Worm (Caenorhabditis elegans) whole organism, young adult: ENCODE results near the gene par-1.

ENCODE experiments used
- B0035.1 ChIP-seq: sonication (generic microtip); optimal IDR thresholded peaks from 2 replicates; lab custom pipeline; 2016; ENCODE audit warnings: missing genetic modification characterization, mild to moderate bottlenecking, missing compliant biosample characterization, missing genotype, missing genetic modification reagents
- B0261.1 ChIP-seq: sonication (generic microtip); optimal IDR thresholded peaks from 2 replicates; lab custom pipeline; 2016; ENCODE audit warnings: mild to moderate bottlenecking, missing genetic modification characterization, moderate library complexity, missing compliant biosample characterization
- B0336.3 ChIP-seq: fragments of 200-800 bp; sonication (Bioruptor generic); IDR thresholded peaks from 2 replicates; pipeline ENCODE4 v1.3.6; 2022; ENCODE audit warnings: missing genetic modification characterization, missing compliant biosample characterization
- D2030.7 ChIP-seq: fragments of 200-800 bp; sonication (Bioruptor generic); IDR thresholded peaks from 2 replicates; pipeline ENCODE4 v1.3.6; 2022; ENCODE audit warnings: missing genetic modification reagents, missing genetic modification characterization, missing compliant biosample characterization
- F22D6.2 ChIP-seq: sonication (generic microtip); optimal IDR thresholded peaks from 2 replicates; lab custom pipeline; 2016; ENCODE audit warnings: mild to moderate bottlenecking, missing genetic modification characterization, missing compliant biosample characterization
- F49E8.2 ChIP-seq: sonication (generic microtip); optimal IDR thresholded peaks from 3 replicates; lab custom pipeline; 2017; ENCODE audit warnings: missing genetic modification characterization, mild to moderate bottlenecking, missing compliant biosample characterization, antibody characterized with exemption, moderate library complexity; ENCODE audit not compliant: insufficient read depth
- F52B5.7 ChIP-seq: sonication (generic microtip); optimal IDR thresholded peaks from 2 replicates; lab custom pipeline; 2016; ENCODE audit warnings: mild to moderate bottlenecking, missing genetic modification characterization, missing compliant biosample characterization
- F57C9.4 ChIP-seq: sonication (generic microtip); optimal IDR thresholded peaks from 2 replicates; lab custom pipeline; 2017; ENCODE audit warnings: mild to moderate bottlenecking, missing genetic modification characterization, missing compliant biosample characterization
- K11D2.4 ChIP-seq: fragments of 200-800 bp; sonication (Bioruptor generic); IDR thresholded peaks from 2 replicates; pipeline ENCODE4 v1.3.6; 2022; ENCODE audit warnings: missing genetic modification reagents, missing genetic modification characterization, missing compliant biosample characterization
- Y56A3A.18 ChIP-seq: fragments of 200-800 bp; sonication (Bioruptor generic); IDR thresholded peaks from 2 replicates; pipeline ENCODE4 v1.3.6; 2022; ENCODE audit warnings: missing genetic modification reagents, missing genetic modification characterization, missing compliant biosample characterization
- Y67H2A.10 ChIP-seq: fragments of 200-800 bp; sonication (Bioruptor generic); conservative IDR thresholded peaks from 2 replicates; pipeline ENCODE4 v1.3.6; 2022; ENCODE audit warnings: missing genetic modification reagents, missing genetic modification characterization, missing compliant biosample characterization
- attf-3 ChIP-seq: fragments of 200-800 bp; sonication (Bioruptor generic); conservative IDR thresholded peaks from 2 replicates; pipeline ENCODE4 v1.3.6; 2022; ENCODE audit warnings: missing genetic modification reagents, missing genetic modification characterization, missing compliant biosample characterization
- attf-5 ChIP-seq: fragments of 200-800 bp; sonication (Bioruptor generic); optimal IDR thresholded peaks from 2 replicates; lab custom pipeline; 2018; ENCODE audit warnings: mild to moderate bottlenecking, missing genetic modification characterization, missing compliant biosample characterization
- attf-6 ChIP-seq: fragments of 200-800 bp; sonication (Bioruptor generic); IDR thresholded peaks from 2 replicates; pipeline ENCODE4 v1.3.6; 2022; ENCODE audit warnings: missing genetic modification reagents, missing genetic modification characterization, missing compliant biosample characterization
- bed-1 ChIP-seq: fragments of 200-800 bp; sonication (Bioruptor generic); IDR thresholded peaks from 2 replicates; pipeline ENCODE4 v1.3.6; 2022; ENCODE audit warnings: missing genetic modification reagents, missing genetic modification characterization, missing compliant biosample characterization
- cebp-2 ChIP-seq: fragments of 200-800 bp; sonication (Bioruptor generic); IDR thresholded peaks from 2 replicates; pipeline ENCODE4 v1.3.6; 2022; ENCODE audit warnings: missing genetic modification characterization, missing compliant biosample characterization
- ceh-40 ChIP-seq: fragments of 200-800 bp; sonication (Bioruptor generic); IDR thresholded peaks from 2 replicates; pipeline ENCODE4 v1.3.6; 2022; ENCODE audit warnings: missing genetic modification characterization, missing compliant biosample characterization
- ceh-58 ChIP-seq: fragments of 200-800 bp; sonication (Bioruptor generic); IDR thresholded peaks from 2 replicates; pipeline ENCODE4 v1.3.6; 2022; ENCODE audit warnings: missing genetic modification characterization, missing compliant biosample characterization
- chd-7 ChIP-seq: sonication (generic microtip); optimal IDR thresholded peaks from 2 replicates; lab custom pipeline; 2016; ENCODE audit warnings: mild to moderate bottlenecking, missing genetic modification characterization, moderate library complexity, missing compliant biosample characterization
- die-1 ChIP-seq: sonication (generic microtip); optimal IDR thresholded peaks from 2 replicates; lab custom pipeline; 2016; ENCODE audit warnings: missing genotype, mild to moderate bottlenecking, missing genetic modification characterization, missing compliant biosample characterization
- dox-1 ChIP-seq: fragments of 200-800 bp; sonication (Bioruptor generic); IDR thresholded peaks from 2 replicates; pipeline ENCODE4 v1.3.6; 2022; ENCODE audit warnings: missing genetic modification reagents, missing genetic modification characterization, missing compliant biosample characterization
- dpl-1 ChIP-seq: fragments of 150-350 bp; optimal IDR thresholded peaks from 2 replicates; lab custom pipeline; 2014; ENCODE audit warnings: missing biosample characterization, missing genetic modification reagents, missing genetic modification characterization
- efl-1 ChIP-seq: fragments of 150-350 bp; optimal IDR thresholded peaks from 2 replicates; lab custom pipeline; 2014; ENCODE audit warnings: missing biosample characterization, missing genetic modification reagents, missing genetic modification characterization
- egl-18 ChIP-seq: fragments of 200-800 bp; sonication (Bioruptor generic); IDR thresholded peaks from 2 replicates; pipeline ENCODE4 v1.3.6; 2022; ENCODE audit warnings: missing genetic modification reagents, missing genetic modification characterization, missing compliant biosample characterization
- egl-44 ChIP-seq: fragments of 200-800 bp; sonication (Bioruptor generic); IDR thresholded peaks from 2 replicates; pipeline ENCODE4 v1.3.6; 2022; ENCODE audit warnings: missing genetic modification reagents, missing genetic modification characterization, missing compliant biosample characterization
- egrh-3 ChIP-seq: fragments of 200-800 bp; sonication (Bioruptor generic); IDR thresholded peaks from 2 replicates; pipeline ENCODE4 v1.3.6; 2022; ENCODE audit warnings: missing genetic modification reagents, missing genetic modification characterization, missing compliant biosample characterization
- ekl-4 ChIP-seq: fragments of 200-800 bp; sonication (Bioruptor generic); IDR thresholded peaks from 2 replicates; pipeline ENCODE4 v1.3.6; 2022; ENCODE audit warnings: missing genetic modification reagents, missing genetic modification characterization, missing compliant biosample characterization
- hlh-12 ChIP-seq: sonication (generic microtip); optimal IDR thresholded peaks from 2 replicates; lab custom pipeline; 2016; ENCODE audit warnings: missing genetic modification characterization, missing compliant biosample characterization
- hmg-1.2 ChIP-seq: fragments of 200-800 bp; sonication (Bioruptor generic); IDR thresholded peaks from 2 replicates; pipeline ENCODE4 v1.3.6; 2022; ENCODE audit warnings: missing genetic modification reagents, missing genetic modification characterization, missing compliant biosample characterization
- hmg-20 ChIP-seq: fragments of 200-800 bp; sonication (Bioruptor generic); IDR thresholded peaks from 2 replicates; pipeline ENCODE4 v1.3.6; 2022; ENCODE audit warnings: missing genetic modification reagents, missing genetic modification characterization, missing compliant biosample characterization
- hrde-1 ChIP-seq: sonication (generic microtip); optimal IDR thresholded peaks from 2 replicates; lab custom pipeline; 2016; ENCODE audit warnings: missing genetic modification characterization, mild to moderate bottlenecking, missing compliant biosample characterization, moderate library complexity, missing genotype, missing genetic modification reagents, borderline replicate concordance
- hsf-1 ChIP-seq: fragments of 200-800 bp; sonication (Bioruptor generic); IDR thresholded peaks from 2 replicates; pipeline ENCODE4 v1.3.6; 2022; ENCODE audit warnings: missing genetic modification reagents, missing genetic modification characterization, missing compliant biosample characterization
- lin-26 ChIP-seq: fragments of 200-800 bp; sonication (Bioruptor generic); IDR thresholded peaks from 2 replicates; pipeline ENCODE4 v1.3.6; 2022; ENCODE audit warnings: missing genetic modification reagents, missing genetic modification characterization, missing compliant biosample characterization
- lsy-27 ChIP-seq: sonication (generic microtip); optimal IDR thresholded peaks from 2 replicates; lab custom pipeline; 2017; ENCODE audit warnings: missing genetic modification characterization, mild to moderate bottlenecking, missing compliant biosample characterization, antibody characterized with exemption, missing genotype, borderline replicate concordance; ENCODE audit not compliant: insufficient read depth
- madf-6 ChIP-seq: fragments of 200-800 bp; sonication (Bioruptor generic); IDR thresholded peaks from 2 replicates; pipeline ENCODE4 v1.3.6; 2022; ENCODE audit warnings: missing genetic modification reagents, missing genetic modification characterization, missing compliant biosample characterization
- madf-8 ChIP-seq: fragments of 200-800 bp; sonication (Bioruptor generic); conservative IDR thresholded peaks from 2 replicates; pipeline ENCODE4 v1.3.6; 2022; ENCODE audit warnings: missing genetic modification reagents, missing genetic modification characterization, missing compliant biosample characterization
- mcd-1 ChIP-seq: fragments of 200-800 bp; sonication (Bioruptor generic); IDR thresholded peaks from 2 replicates; pipeline ENCODE4 v1.3.6; 2022; ENCODE audit warnings: missing genetic modification reagents, missing genetic modification characterization, missing compliant biosample characterization
- nfya-1 ChIP-seq: sonication (generic microtip); optimal IDR thresholded peaks from 2 replicates; lab custom pipeline; 2017; ENCODE audit warnings: antibody characterized with exemption, missing compliant biosample characterization, missing genetic modification characterization, borderline replicate concordance; ENCODE audit not compliant: insufficient read depth
- nfyb-1 ChIP-seq: fragments of 200-800 bp; sonication (Bioruptor generic); IDR thresholded peaks from 2 replicates; pipeline ENCODE4 v1.3.6; 2022; ENCODE audit warnings: missing genetic modification reagents, missing genetic modification characterization, missing compliant biosample characterization
- nhr-120 ChIP-seq: fragments of 200-800 bp; sonication (Bioruptor generic); IDR thresholded peaks from 2 replicates; pipeline ENCODE4 v1.3.6; 2022; ENCODE audit warnings: missing genetic modification characterization, missing compliant biosample characterization
- pbrm-1 ChIP-seq: fragments of 200-800 bp; sonication (Bioruptor generic); IDR thresholded peaks from 2 replicates; pipeline ENCODE4 v1.3.6; 2022; ENCODE audit warnings: missing genetic modification reagents, missing genetic modification characterization, missing compliant biosample characterization
- pha-4 ChIP-seq: fragments of 150-350 bp; sonication (generic microtip); optimal IDR thresholded peaks from 2 replicates; lab custom pipeline; 2014; ENCODE audit warnings: missing biosample characterization, missing genetic modification reagents, missing genetic modification characterization
- repo-1 ChIP-seq: sonication (generic microtip); optimal IDR thresholded peaks from 2 replicates; lab custom pipeline; 2017; ENCODE audit warnings: mild to moderate bottlenecking, missing genetic modification characterization, missing compliant biosample characterization
- snpc-3.4 ChIP-seq: sonication (generic microtip); optimal IDR thresholded peaks from 2 replicates; lab custom pipeline; 2017; ENCODE audit warnings: missing genetic modification characterization, mild to moderate bottlenecking, missing compliant biosample characterization, antibody characterized with exemption, moderate library complexity, missing genotype, missing genetic modification reagents
- snpc-4 ChIP-seq, 5 experiments: fragments of 150-350 bp in 1 of 5; sonication (generic microtip) in 4 of 5; optimal IDR thresholded peaks; 2 replicates each; lab custom pipeline; 2014 to 2018; ENCODE audit warnings: missing genetic modification characterization in 5 of 5, missing biosample characterization in 3 of 5, antibody characterized with exemption in 2 of 5, mild to moderate bottlenecking in 2 of 5, missing compliant biosample characterization in 2 of 5, missing genotype in 2 of 5, moderate library complexity in 2 of 5, missing genetic modification reagents in 1 of 5
- tbp1 ChIP-seq: fragments of 200-800 bp; sonication (Bioruptor generic); optimal IDR thresholded peaks from 2 replicates; lab custom pipeline; 2018; ENCODE audit warnings: mild to moderate bottlenecking, missing genetic modification characterization, missing compliant biosample characterization
- xnd-1 ChIP-seq: sonication (generic microtip); optimal IDR thresholded peaks from 2 replicates; lab custom pipeline; 2016; ENCODE audit warnings: missing genotype, missing genetic modification reagents, missing genetic modification characterization, missing compliant biosample characterization
- ztf-25 ChIP-seq: fragments of 200-800 bp; sonication (Bioruptor generic); IDR thresholded peaks from 2 replicates; pipeline ENCODE4 v1.3.6; 2022; ENCODE audit warnings: missing genetic modification reagents, missing genetic modification characterization, missing compliant biosample characterization

par-1 gene

ce11 chrV:14092403-14092802, 52.8 kb downstream of the par-1 start, which contains the start of gene D1086.3 (continued):
- no peak for TF ChIP-seq nhr-120 (GFP tag; lab: Robert Waterston, UW)
- no peak for TF ChIP-seq pha-4 (tag; lab: Kevin White, UChicago)
- peak; percentile 93 for TF ChIP-seq attf-6 (GFP tag; lab: Robert Waterston, UW)
- TF ChIP-seq hsf-1 (GFP tag; lab: Robert Waterston, UW) = no peak
- peak; percentile 27 for TF ChIP-seq hrde-1
- TF ChIP-seq B0336.3 (GFP tag; lab: Robert Waterston, UW) = peak; percentile 73
- peak; percentile 80 for TF ChIP-seq tbp1 (GFP tag; lab: Kevin White, UChicago)
- TF ChIP-seq madf-8 (GFP tag; lab: Robert Waterston, UW) = peak; percentile 75
- peak; percentile 67 for TF ChIP-seq mcd-1 (GFP tag; lab: Robert Waterston, UW)
- peak; percentile 32; the same call in 1 of the 2 replicates for TF ChIP-seq attf-3
- TF ChIP-seq K11D2.4 (GFP tag; lab: Robert Waterston, UW) = no peak
- no peak for TF ChIP-seq B0035.1 (tag; lab: Kevin White, UChicago)
- TF ChIP-seq dpl-1 (GFP tag; lab: Kevin White, UChicago) = no peak
- no peak for TF ChIP-seq egrh-3 (GFP tag; lab: Robert Waterston, UW)
- TF ChIP-seq ztf-25 (GFP tag; lab: Robert Waterston, UW) = 0 out of 2 replicates have a peak, but pooled peaks have one; percentile 58
- TF ChIP-seq efl-1 (GFP tag; lab: Kevin White, UChicago) = peak; percentile 21
- TF ChIP-seq lin-26 (GFP tag; lab: Robert Waterston, UW) = 0 out of 2 replicates have a peak, but pooled peaks have one; percentile 54
- TF ChIP-seq snpc-3.4 = peak; percentile 98
- TF ChIP-seq hlh-12 (tag; lab: Kevin White, UChicago) = no peak
- no peak for TF ChIP-seq ceh-58 (GFP tag; lab: Robert Waterston, UW)
- no peak for TF ChIP-seq die-1
- TF ChIP-seq snpc-4 (GFP tag; optimal IDR thresholded peaks at IDR 0.05; lab: Kevin White, UChicago) = peak; percentile 97
- peak; percentile 95 to 99 (median 97) for TF ChIP-seq snpc-4 (tag; optimal IDR thresholded peaks at IDR 0.05; lab: Kevin White, UChicago)
- peak; percentile 52; the same call in 1 of the 2 replicates for TF ChIP-seq hmg-20 (GFP tag; lab: Robert Waterston, UW)
- no peak for TF ChIP-seq dox-1 (GFP tag; lab: Robert Waterston, UW)
- TF ChIP-seq pbrm-1 (GFP tag; lab: Robert Waterston, UW) = peak; percentile 95
- peak; percentile 88 for TF ChIP-seq madf-6 (GFP tag; lab: Robert Waterston, UW)
- TF ChIP-seq ceh-40 (GFP tag; lab: Robert Waterston, UW) = no peak
- 0 out of 2 replicates have a peak, but pooled peaks have one; percentile 11 for TF ChIP-seq egl-44 (GFP tag; lab: Robert Waterston, UW)
- no peak for TF ChIP-seq egl-18 (GFP tag; lab: Robert Waterston, UW)
- TF ChIP-seq attf-5 (GFP tag; lab: Kevin White, UChicago) = no peak
- peak; percentile 78 for TF ChIP-seq nfyb-1
- peak; percentile 55 for TF ChIP-seq ekl-4 (GFP tag; lab: Robert Waterston, UW)
- TF ChIP-seq nfya-1 = no peak
- peak; percentile 52 for TF ChIP-seq repo-1 (tag; lab: Kevin White, UChicago)
- peak; percentile 76 for TF ChIP-seq F49E8.2 (tag; lab: Kevin White, UChicago)
- TF ChIP-seq Y67H2A.10 = no peak
- TF ChIP-seq lsy-27 (tag; lab: Kevin White, UChicago) = no peak
- no peak for TF ChIP-seq F57C9.4 (tag; lab: Kevin White, UChicago)
- peak; percentile 97 for TF ChIP-seq hmg-1.2 (GFP tag; lab: Robert Waterston, UW)
- TF ChIP-seq F52B5.7 (tag; lab: Kevin White, UChicago) = no peak
- TF ChIP-seq chd-7 (tag; lab: Kevin White, UChicago) = peak; percentile 14
- TF ChIP-seq Y56A3A.18 (GFP tag; lab: Robert Waterston, UW) = no peak
- no peak for TF ChIP-seq bed-1 (GFP tag; lab: Robert Waterston, UW)
- TF ChIP-seq D2030.7 = peak; percentile 84
- no peak for TF ChIP-seq F22D6.2
- TF ChIP-seq xnd-1 (tag; lab: Kevin White, UChicago) = peak; percentile 49
- TF ChIP-seq cebp-2 = no peak
- TF ChIP-seq B0261.1 (tag; lab: Kevin White, UChicago) = peak; percentile 5
